Fruit fly (Drosophila melanogaster): ENCODE results near the gene CG12605.
A peak's percentile ranks its signal among the peaks of the same experiment; 100 is the strongest.

Gene CG12605

dm6 chr3L:3935567-3936207 lies 28.9 kb downstream of the CG12605 start, which contains the start of gene Eip63F-1 (continued):
- TF ChIP-seq CG17912 (GFP tag; optimal IDR thresholded peaks at IDR 0.05) (no peak), CG31441 (GFP tag; IDR thresholded peaks at IDR 0.05) (peak; percentile 61), dmrt99B (tag; optimal IDR thresholded peaks at IDR 0.05) (peak; percentile 71), run (tag; optimal IDR thresholded peaks at IDR 0.05) (peak; percentile 34), sob (GFP tag; IDR thresholded peaks at IDR 0.05) (no peak), CG11696 (GFP tag; IDR thresholded peaks at IDR 0.05) (peak; percentile 38; the same call in 1 of the 2 replicates), pnt (GFP tag; optimal IDR thresholded peaks at IDR 0.05) (no peak), Asciz (GFP tag; optimal IDR thresholded peaks at IDR 0.05) (peak; percentile 63), sd (tag; optimal IDR thresholded peaks at IDR 0.05) (peak; percentile 36), al (GFP tag; IDR thresholded peaks at IDR 0.05) (peak; percentile 54; the same call in 1 of the 2 replicates), gfzf (GFP tag; optimal IDR thresholded peaks at IDR 0.05) (no peak), CG34376 (GFP tag; optimal IDR thresholded peaks at IDR 0.05) (peak; percentile 22), Aef1 (GFP tag; IDR thresholded peaks at IDR 0.05) (peak; percentile 38; the same call in 1 of the 3 replicates), fd96Cb (tag; optimal IDR thresholded peaks at IDR 0.05) (peak; percentile 65), chinmo (GFP tag; IDR thresholded peaks at IDR 0.05; ENCODE audit: partially characterized antibody) (no peak), HLH3B (GFP tag; IDR thresholded peaks at IDR 0.05) (peak; percentile 56), CG9215 (GFP tag; IDR thresholded peaks at IDR 0.05) (0 out of 2 replicates have a peak, but pooled peaks have one; percentile 34), unpg (GFP tag; optimal IDR thresholded peaks at IDR 0.05) (peak; percentile 64), ems (GFP tag; optimal IDR thresholded peaks at IDR 0.05) (no peak), CG4328 (GFP tag; optimal IDR thresholded peaks at IDR 0.05) (peak; percentile 15), CG10267 (tag; optimal IDR thresholded peaks at IDR 0.05) (peak; percentile 54), CG5953 (GFP tag; IDR thresholded peaks at IDR 0.05) (peak; percentile 37; the same call in 1 of the 2 replicates), Ptx1 (GFP tag; IDR thresholded peaks at IDR 0.05) (peak; percentile 48), CG7786 (GFP tag; optimal IDR thresholded peaks at IDR 0.05) (peak; percentile 31), CG12391 (tag; optimal IDR thresholded peaks at IDR 0.05) (peak; percentile 77), cato (GFP tag; optimal IDR thresholded peaks at IDR 0.05; ENCODE audit: borderline replicate concordance) (peak; percentile 46), CG7839 (tag; optimal IDR thresholded peaks at IDR 0.05) (peak; percentile 40), ewg (GFP tag; optimal IDR thresholded peaks at IDR 0.05) (peak; percentile 32), CG16815 (GFP tag; optimal IDR thresholded peaks at IDR 0.05) (peak; percentile 0), sens (GFP tag) (peak; percentile 29), lilli (GFP tag; optimal IDR thresholded peaks at IDR 0.05) (peak; percentile 39), CG8924 (tag; optimal IDR thresholded peaks at IDR 0.05) (peak; percentile 74), usp (GFP tag; optimal IDR thresholded peaks at IDR 0.05) (no peak), CG13775 (GFP tag; optimal IDR thresholded peaks at IDR 0.05) (peak; percentile 55), BtbVII (GFP tag; optimal IDR thresholded peaks at IDR 0.05) (peak; percentile 43), D19A (tag; optimal IDR thresholded peaks at IDR 0.05) (peak; percentile 57), ranshi (GFP tag; IDR thresholded peaks at IDR 0.05) (peak; percentile 66), Nf-YC (tag; optimal IDR thresholded peaks at IDR 0.05) (peak; percentile 73), Oli (tag; optimal IDR thresholded peaks at IDR 0.05) (peak; percentile 78), zfh2 (GFP tag; optimal IDR thresholded peaks at IDR 0.05) (peak; percentile 0), crp (GFP tag; optimal IDR thresholded peaks at IDR 0.05) (no peak), luna (GFP tag; optimal IDR thresholded peaks at IDR 0.05) (no peak), Oaz (GFP tag; IDR thresholded peaks at IDR 0.05) (no peak), CG14965 (GFP tag; optimal IDR thresholded peaks at IDR 0.05; ENCODE audit: borderline replicate concordance) (no peak), CG13624 (GFP tag; optimal IDR thresholded peaks at IDR 0.05) (no peak), CG1602 (GFP tag; optimal IDR thresholded peaks at IDR 0.05) (peak; percentile 22), CG11695 (GFP tag; IDR thresholded peaks at IDR 0.05) (peak; percentile 40; the same call in 2 of the 3 replicates), CG10654 (GFP tag; optimal IDR thresholded peaks at IDR 0.05) (peak; percentile 63), CG9727 (GFP tag; optimal IDR thresholded peaks at IDR 0.05) (peak; percentile 64)
